Worm (Caenorhabditis elegans) whole organism, L3 larva: ENCODE results near the gene C18D11.3.
A peak's percentile ranks its signal among the peaks of the same experiment; 100 is the strongest.

Experiments
- R02D3.7 ChIP-seq: fragments of 150-350 bp; optimal IDR thresholded peaks from 2 replicates; lab custom pipeline; 2014; ENCODE audit warnings: missing biosample characterization, missing genetic modification characterization
- ZK546.5 ChIP-seq: sonication (generic microtip); optimal IDR thresholded peaks from 2 replicates; lab custom pipeline; 2017; ENCODE audit warnings: missing biosample characterization, missing genetic modification characterization
- aly-2 ChIP-seq: fragments of 150-350 bp; optimal IDR thresholded peaks from 2 replicates; lab custom pipeline; 2014; ENCODE audit warnings: missing biosample characterization, missing genetic modification characterization
- ama-1 ChIP-seq: fragments of 150-350 bp; optimal IDR thresholded peaks from 2 replicates; lab custom pipeline; 2018
- ceh-16 ChIP-seq: sonication (generic microtip); optimal IDR thresholded peaks from 2 replicates; lab custom pipeline; 2017; ENCODE audit warnings: missing biosample characterization, missing genetic modification characterization
- ceh-28 ChIP-seq: fragments of 150-350 bp; optimal IDR thresholded peaks from 2 replicates; lab custom pipeline; 2014; ENCODE audit warnings: missing biosample characterization, missing genetic modification reagents, missing genetic modification characterization
- ceh-82 ChIP-seq: fragments of 150-350 bp; optimal IDR thresholded peaks from 2 replicates; lab custom pipeline; 2014; ENCODE audit warnings: missing biosample characterization, missing genetic modification characterization
- ceh-9 ChIP-seq: sonication (generic microtip); optimal IDR thresholded peaks from 2 replicates; lab custom pipeline; 2018; ENCODE audit warnings: missing biosample characterization, missing genetic modification characterization
- daf-12 ChIP-seq: fragments of 150-350 bp; optimal IDR thresholded peaks from 2 replicates; lab custom pipeline; 2014; ENCODE audit warnings: missing biosample characterization, missing genetic modification reagents, missing genetic modification characterization
- egl-27 ChIP-seq: sonication (generic microtip); optimal IDR thresholded peaks from 4 replicates; lab custom pipeline; 2017; ENCODE audit warnings: missing biosample characterization, missing genetic modification reagents, missing genetic modification characterization
- egl-5 ChIP-seq: fragments of 150-350 bp; optimal IDR thresholded peaks from 2 replicates; lab custom pipeline; 2017; ENCODE audit warnings: missing biosample characterization, missing genetic modification reagents, missing genetic modification characterization, inconsistent platforms
- elt-1 ChIP-seq: fragments of 150-350 bp; optimal IDR thresholded peaks from 2 replicates; lab custom pipeline; 2014; ENCODE audit warnings: missing biosample characterization, missing genetic modification characterization
- elt-2 ChIP-seq: sonication (generic microtip); optimal IDR thresholded peaks from 2 replicates; lab custom pipeline; 2016; ENCODE audit warnings: missing genetic modification reagents, mild to moderate bottlenecking, missing genetic modification characterization, missing compliant biosample characterization
- elt-3 ChIP-seq, 3 experiments: fragments of 150-350 bp in 1 of 3; sonication (generic microtip) in 2 of 3; optimal IDR thresholded peaks; 2 replicates in 2 of 3; 4 replicates in 1 of 3; lab custom pipeline; 2014 to 2017; ENCODE audit warnings: missing biosample characterization in 3 of 3, missing genetic modification characterization in 3 of 3
- eor-1 ChIP-seq, 2 experiments: fragments of 150-350 bp; optimal IDR thresholded peaks; 2 replicates each; lab custom pipeline; 2014 to 2018; ENCODE audit warnings: missing biosample characterization in 2 of 2, missing genetic modification characterization in 2 of 2
- fkh-10 ChIP-seq: sonication (generic microtip); optimal IDR thresholded peaks from 2 replicates; lab custom pipeline; 2017; ENCODE audit warnings: missing biosample characterization, missing genetic modification reagents, missing genetic modification characterization
- fkh-2 ChIP-seq: fragments of 150-350 bp; optimal IDR thresholded peaks from 2 replicates; lab custom pipeline; 2014; ENCODE audit warnings: missing biosample characterization, missing genetic modification reagents, missing genetic modification characterization
- fos-1 ChIP-seq: fragments of 150-350 bp; optimal IDR thresholded peaks from 2 replicates; lab custom pipeline; 2014; ENCODE audit warnings: missing biosample characterization, missing genetic modification characterization
- hmg-11 ChIP-seq: sonication (generic microtip); optimal IDR thresholded peaks from 2 replicates; lab custom pipeline; 2016; ENCODE audit warnings: missing genetic modification characterization, missing compliant biosample characterization
- jun-1 ChIP-seq: fragments of 150-350 bp; optimal IDR thresholded peaks from 2 replicates; lab custom pipeline; 2014; ENCODE audit warnings: missing biosample characterization, missing genetic modification reagents, missing genetic modification characterization
- lin-15B ChIP-seq: fragments of 150-350 bp; optimal IDR thresholded peaks from 2 replicates; lab custom pipeline; 2014; ENCODE audit warnings: missing biosample characterization, missing genetic modification characterization
- lin-39 ChIP-seq: fragments of 150-350 bp; optimal IDR thresholded peaks from 2 replicates; lab custom pipeline; 2018; ENCODE audit warnings: missing biosample characterization, missing genetic modification reagents, missing genetic modification characterization
- lsy-12 ChIP-seq: sonication (generic microtip); optimal IDR thresholded peaks from 2 replicates; lab custom pipeline; 2016; ENCODE audit warnings: mild to moderate bottlenecking, missing genetic modification characterization, missing compliant biosample characterization
- mdl-1 ChIP-seq: fragments of 150-350 bp; optimal IDR thresholded peaks from 2 replicates; lab custom pipeline; 2014; ENCODE audit warnings: missing biosample characterization, missing genetic modification characterization
- mml-1 ChIP-seq: fragments of 150-350 bp; sonication (generic microtip); optimal IDR thresholded peaks from 3 replicates; lab custom pipeline; 2014; ENCODE audit warnings: missing biosample characterization, missing genetic modification characterization
- nfya-1 ChIP-seq: sonication (generic microtip); optimal IDR thresholded peaks from 2 replicates; lab custom pipeline; 2017; ENCODE audit warnings: missing genetic modification characterization, mild to moderate bottlenecking, missing compliant biosample characterization, antibody characterized with exemption, moderate library complexity; ENCODE audit not compliant: insufficient read depth
- nhr-11 ChIP-seq: fragments of 150-350 bp; optimal IDR thresholded peaks from 2 replicates; lab custom pipeline; 2014; ENCODE audit warnings: missing biosample characterization, missing genetic modification characterization
- nhr-12 ChIP-seq: fragments of 150-350 bp; optimal IDR thresholded peaks from 2 replicates; lab custom pipeline; 2014; ENCODE audit warnings: missing biosample characterization, missing genetic modification characterization
- nhr-23 ChIP-seq: fragments of 150-350 bp; optimal IDR thresholded peaks from 2 replicates; lab custom pipeline; 2014; ENCODE audit warnings: missing biosample characterization, missing genetic modification reagents, missing genetic modification characterization
- nhr-237 ChIP-seq: fragments of 150-350 bp; optimal IDR thresholded peaks from 2 replicates; lab custom pipeline; 2014; ENCODE audit warnings: missing biosample characterization, missing genetic modification characterization
- nhr-25 ChIP-seq: sonication (generic microtip); optimal IDR thresholded peaks from 2 replicates; lab custom pipeline; 2017; ENCODE audit warnings: missing biosample characterization, missing genetic modification characterization
- nhr-28 ChIP-seq: fragments of 150-350 bp; optimal IDR thresholded peaks from 2 replicates; lab custom pipeline; 2014; ENCODE audit warnings: missing biosample characterization, missing genetic modification characterization
- nhr-43 ChIP-seq: sonication (generic microtip); optimal IDR thresholded peaks from 2 replicates; lab custom pipeline; 2016; ENCODE audit warnings: mild to moderate bottlenecking, missing genetic modification characterization, missing compliant biosample characterization; ENCODE audit not compliant: poor library complexity, severe bottlenecking
- nhr-67 ChIP-seq: fragments of 150-350 bp; optimal IDR thresholded peaks from 2 replicates; lab custom pipeline; 2014; ENCODE audit warnings: missing biosample characterization, missing genetic modification characterization
- nhr-76 ChIP-seq: fragments of 150-350 bp; sonication (generic microtip); optimal IDR thresholded peaks from 5 replicates; lab custom pipeline; 2014; ENCODE audit warnings: missing biosample characterization, missing genetic modification characterization
- nhr-77 ChIP-seq: fragments of 150-350 bp; optimal IDR thresholded peaks from 2 replicates; lab custom pipeline; 2014; ENCODE audit warnings: missing biosample characterization, missing genetic modification characterization
- pha-4 ChIP-seq: fragments of 150-350 bp; optimal IDR thresholded peaks from 2 replicates; lab custom pipeline; 2014; ENCODE audit warnings: missing biosample characterization, missing genetic modification reagents, missing genetic modification characterization
- pqm-1 ChIP-seq: fragments of 150-350 bp; optimal IDR thresholded peaks from 2 replicates; lab custom pipeline; 2017; ENCODE audit warnings: missing biosample characterization, missing genetic modification characterization, inconsistent platforms
- sea-2 ChIP-seq: fragments of 150-350 bp; sonication (generic microtip); optimal IDR thresholded peaks from 4 replicates; lab custom pipeline; 2014; ENCODE audit warnings: missing biosample characterization, missing genetic modification reagents, missing genetic modification characterization
- skn-1 ChIP-seq: fragments of 150-350 bp; optimal IDR thresholded peaks from 2 replicates; lab custom pipeline; 2014; ENCODE audit warnings: missing biosample characterization, missing genetic modification characterization
- snpc-4 ChIP-seq: fragments of 150-350 bp; optimal IDR thresholded peaks from 2 replicates; lab custom pipeline; 2014; ENCODE audit warnings: missing biosample characterization, missing genetic modification characterization
- tbx-2 ChIP-seq: sonication (generic microtip); optimal IDR thresholded peaks from 2 replicates; lab custom pipeline; 2016; ENCODE audit warnings: mild to moderate bottlenecking, missing genetic modification characterization, missing compliant biosample characterization
- unc-39 ChIP-seq: sonication (generic microtip); optimal IDR thresholded peaks from 4 replicates; lab custom pipeline; 2017; ENCODE audit warnings: missing biosample characterization, missing genetic modification characterization
- unc-62 ChIP-seq: fragments of 150-350 bp; sonication (generic microtip); optimal IDR thresholded peaks from 4 replicates; lab custom pipeline; 2014; ENCODE audit warnings: missing biosample characterization, missing genetic modification reagents, missing genetic modification characterization
- zag-1 ChIP-seq: fragments of 150-350 bp; optimal IDR thresholded peaks from 2 replicates; lab custom pipeline; 2014; ENCODE audit warnings: missing biosample characterization, missing genetic modification characterization
- ztf-11 ChIP-seq: fragments of 150-350 bp; optimal IDR thresholded peaks from 2 replicates; lab custom pipeline; 2014; ENCODE audit warnings: missing biosample characterization, missing genetic modification characterization
- ztf-4 ChIP-seq: fragments of 150-350 bp; optimal IDR thresholded peaks from 2 replicates; lab custom pipeline; 2014; ENCODE audit warnings: missing biosample characterization, missing genetic modification characterization

C18D11.3 gene

ce11 chrIII:11823260-11823659 is at the start of gene C18D11.3:
Gene C18D11.3, plus strand, starts transcription at chrIII:11823448.
- TF ChIP-seq elt-3 (tag; optimal IDR thresholded peaks at IDR 0.05; lab: Kevin White, UChicago) (no peak), pqm-1 (tag; lab: Kevin White, UChicago) (peak; percentile 46), aly-2 (tag; lab: Kevin White, UChicago) (no peak), fkh-2 (no peak), tbx-2 (tag; lab: Kevin White, UChicago) (peak; percentile 17), nfya-1 (tag; lab: Kevin White, UChicago) (peak; percentile 97), ZK546.5 (tag; lab: Kevin White, UChicago) (no peak), unc-39 (tag; lab: Kevin White, UChicago) (no peak), lin-39 (tag; lab: Kevin White, UChicago) (peak; percentile 92), jun-1 (tag; lab: Kevin White, UChicago) (peak; percentile 66), nhr-11 (tag; lab: Kevin White, UChicago) (no peak), ztf-11 (tag; lab: Kevin White, UChicago) (no peak), elt-1 (tag; lab: Kevin White, UChicago) (peak; percentile 15), mdl-1 (no peak), ceh-28 (tag; lab: Kevin White, UChicago) (peak; percentile 50), ztf-4 (tag; lab: Kevin White, UChicago) (no peak), elt-2 (peak; percentile 86), skn-1 (tag; lab: Kevin White, UChicago) (peak; percentile 66), R02D3.7 (tag; lab: Kevin White, UChicago) (no peak), nhr-23 (tag; lab: Kevin White, UChicago) (peak; percentile 83), nhr-237 (no peak), ceh-16 (no peak), snpc-4 (peak; percentile 89), ceh-9 (tag; lab: Kevin White, UChicago) (no peak), zag-1 (tag; lab: Kevin White, UChicago) (no peak), pha-4 (tag; lab: Kevin White, UChicago) (peak; percentile 98), egl-27 (tag; lab: Kevin White, UChicago) (no peak), nhr-77 (no peak), fkh-10 (no peak), egl-5 (peak; percentile 90), eor-1 (tag; optimal IDR thresholded peaks at IDR 0.05; lab: Kevin White, UChicago) (no peak), mml-1 (tag; lab: Kevin White, UChicago) (no peak), nhr-43 (tag; lab: Kevin White, UChicago) (peak; percentile 37), lsy-12 (tag; lab: Kevin White, UChicago) (peak; percentile 48), nhr-76 (tag; lab: Kevin White, UChicago) (no peak), ama-1 (lab: Kevin White, UChicago) (peak; percentile 1), nhr-67 (tag; lab: Kevin White, UChicago) (no peak), ceh-82 (tag; lab: Kevin White, UChicago) (no peak), unc-62 (GFP tag; lab: Kevin White, UChicago) (no peak), nhr-25 (peak; percentile 93), nhr-28 (tag; lab: Kevin White, UChicago) (no peak), fos-1 (tag; lab: Kevin White, UChicago) (no peak), daf-12 (tag; lab: Kevin White, UChicago) (no peak), hmg-11 (tag; lab: Kevin White, UChicago) (peak; percentile 67), nhr-12 (no peak), lin-15B (tag; lab: Kevin White, UChicago) (peak; percentile 92), sea-2 (GFP tag; lab: Kevin White, UChicago) (peak; percentile 49)
